Fruit fly (Drosophila melanogaster): ENCODE measurements around the gene CG8132.
A peak's percentile ranks its signal among the peaks of the same experiment; 100 is the strongest.

CG8132 gene

DNA sequence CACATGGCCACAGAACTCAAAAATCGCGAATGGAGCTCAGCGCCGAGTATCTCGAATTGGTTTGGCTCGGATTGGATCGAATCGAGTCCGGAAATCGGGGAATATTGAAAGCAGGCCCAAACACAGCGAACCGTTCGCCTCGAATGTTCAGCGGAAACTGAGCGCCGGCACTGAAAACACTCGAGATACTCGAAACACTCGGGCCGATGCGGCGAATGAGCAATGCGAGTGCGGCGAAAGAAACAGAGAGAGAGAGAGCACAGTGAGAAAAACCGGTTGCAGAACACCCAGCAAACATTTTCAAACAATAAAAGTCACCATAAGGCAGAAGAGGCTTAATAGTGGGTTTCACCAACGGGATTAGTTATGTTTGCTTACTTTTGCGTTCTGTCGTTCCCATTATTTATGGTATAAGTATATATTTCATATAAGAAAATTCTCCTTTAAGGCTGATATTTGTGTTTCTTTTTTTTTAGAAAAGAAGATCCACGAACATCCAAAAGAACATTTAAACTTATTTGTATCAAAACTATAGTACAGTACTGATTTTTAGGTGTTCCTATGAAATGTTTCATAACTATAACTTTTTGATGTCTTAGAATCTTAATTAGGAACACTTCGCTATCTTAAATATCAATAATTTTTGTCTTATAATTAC lies 6.8 kb upstream of the CG8132 start, which contains the start of gene FER (continued):
- TF ChIP-seq dmrt99B (tag; optimal IDR thresholded peaks at IDR 0.05) (peak; percentile 14), CG31365 (tag; optimal IDR thresholded peaks at IDR 0.05) (peak; percentile 14), Oli (tag; optimal IDR thresholded peaks at IDR 0.05) (no peak), fd102C (GFP tag; optimal IDR thresholded peaks at IDR 0.05) (no peak), E2f1 (GFP tag; IDR thresholded peaks at IDR 0.05) (peak; percentile 30; the same call in 1 of the 2 replicates), CG17912 (GFP tag; optimal IDR thresholded peaks at IDR 0.05) (peak; percentile 23), Myb (GFP tag; optimal IDR thresholded peaks at IDR 0.05) (no peak), nom (GFP tag; optimal IDR thresholded peaks at IDR 0.05) (peak; percentile 79), CG12219 (GFP tag; optimal IDR thresholded peaks at IDR 0.05) (peak; percentile 55), CG11504 (tag; optimal IDR thresholded peaks at IDR 0.05) (peak; percentile 1), sob (GFP tag; IDR thresholded peaks at IDR 0.05) (peak; percentile 66), CG2678 (tag; optimal IDR thresholded peaks at IDR 0.05) (peak; percentile 31), Pdp1 (GFP tag; optimal IDR thresholded peaks at IDR 0.05) (peak in 1 of 2 experiments; percentile 24), chn (GFP tag; optimal IDR thresholded peaks at IDR 0.05) (no peak), Fer2 (tag; optimal IDR thresholded peaks at IDR 0.05) (no peak), row (GFP tag; IDR thresholded peaks at IDR 0.05) (peak; percentile 82), lilli (GFP tag; optimal IDR thresholded peaks at IDR 0.05) (peak; percentile 39), CG33557 (GFP tag; optimal IDR thresholded peaks at IDR 0.05) (peak; percentile 21), Awh (GFP tag; IDR thresholded peaks at IDR 0.05) (0 out of 2 replicates have a peak, but pooled peaks have one; percentile 45), CG10267 (tag; optimal IDR thresholded peaks at IDR 0.05) (peak; percentile 24), Atf-2 (GFP tag; optimal IDR thresholded peaks at IDR 0.05) (no peak), Fer1 (GFP tag; optimal IDR thresholded peaks at IDR 0.05) (peak; percentile 69), slbo (GFP tag; IDR thresholded peaks at IDR 0.05) (peak; percentile 50), CG17568 (GFP tag; optimal IDR thresholded peaks at IDR 0.05) (peak; percentile 35), ken (GFP tag; IDR thresholded peaks at IDR 0.05) (peak; percentile 47; the same call in 1 of the 3 replicates), CG9876 (GFP tag; optimal IDR thresholded peaks at IDR 0.05) (no peak), dysf (GFP tag; IDR thresholded peaks at IDR 0.05) (peak; percentile 20; the same call in 1 of the 3 replicates), cwo (GFP tag; optimal IDR thresholded peaks at IDR 0.05) (peak; percentile 9), Adf1 (GFP tag; IDR thresholded peaks at IDR 0.05) (peak; percentile 17; the same call in 1 of the 2 replicates), PHDP (tag; optimal IDR thresholded peaks at IDR 0.05) (peak; percentile 50), kni (GFP tag; optimal IDR thresholded peaks at IDR 0.05) (no peak), sens (GFP tag) (peak; percentile 84), slp2 (GFP tag; optimal IDR thresholded peaks at IDR 0.05) (no peak), HmgD (GFP tag; optimal IDR thresholded peaks at IDR 0.05) (peak; percentile 69), chinmo (GFP tag; IDR thresholded peaks at IDR 0.05; ENCODE audit: partially characterized antibody) (peak; percentile 97), CG2199 (GFP tag; IDR thresholded peaks at IDR 0.05) (no peak), chm (GFP tag; IDR thresholded peaks at IDR 0.05) (peak; percentile 85), CG5180 (GFP tag; optimal IDR thresholded peaks at IDR 0.05) (peak; percentile 55), Rx (GFP tag; IDR thresholded peaks at IDR 0.05) (no peak), trh (GFP tag; optimal IDR thresholded peaks at IDR 0.05) (no peak), CG8290 (GFP tag; optimal IDR thresholded peaks at IDR 0.05) (no peak), CG8290 (tag; optimal IDR thresholded peaks at IDR 0.05) (peak in 1 of 2 experiments; percentile 81), croc (GFP tag; conservative IDR thresholded peaks at IDR 0.05) (no peak), CG4617 (GFP tag; optimal IDR thresholded peaks at IDR 0.05; ENCODE audit: borderline replicate concordance) (peak; percentile 6), HLH4C (GFP tag; IDR thresholded peaks at IDR 0.05; ENCODE audit: partially characterized antibody) (peak; percentile 54; the same call in 2 of the 3 replicates), vvl (GFP tag; IDR thresholded peaks at IDR 0.05) (peak; percentile 75), Side (GFP tag; optimal IDR thresholded peaks at IDR 0.05) (peak; percentile 51), CG17385 (GFP tag; optimal IDR thresholded peaks at IDR 0.05) (peak; percentile 38), lov (optimal IDR thresholded peaks at IDR 0.05) (no peak), lov (GFP tag; IDR thresholded peaks at IDR 0.05) (0 out of 3 replicates have a peak, but pooled peaks have one; percentile 73)
